Fruit fly (Drosophila melanogaster) whole organism, pupa: ENCODE measurements around the gene CG18675.

Experiments
- CG10348 ChIP-seq: fragments of 200-800 bp; sonication (Bioruptor generic); IDR thresholded peaks from 2 replicates; pipeline ENCODE4 v1.3.6; 2022; ENCODE audit warnings: missing biosample characterization, missing genetic modification characterization
- CG12605 ChIP-seq: fragments of 200-800 bp; sonication (Bioruptor generic); IDR thresholded peaks from 2 replicates; pipeline ENCODE4 v1.3.6; 2022; ENCODE audit warnings: missing biosample characterization, missing genetic modification characterization
- CG13204 ChIP-seq: fragments of 200-800 bp; sonication (Bioruptor generic); optimal IDR thresholded peaks from 2 replicates; lab custom pipeline; 2018; ENCODE audit warnings: missing biosample characterization, mild to moderate bottlenecking, missing genetic modification characterization, moderate library complexity
- CG14655 ChIP-seq: fragments of 200-800 bp; sonication (Bioruptor generic); optimal IDR thresholded peaks from 3 replicates; lab custom pipeline; 2017; ENCODE audit warnings: mild to moderate bottlenecking, missing biosample characterization, missing genetic modification reagents, missing genetic modification characterization
- CG15710 ChIP-seq: fragments of 200-800 bp; sonication (Bioruptor generic); optimal IDR thresholded peaks from 2 replicates; lab custom pipeline; 2018; ENCODE audit warnings: missing biosample characterization, mild to moderate bottlenecking, missing genetic modification characterization, moderate library complexity
- CG17806 ChIP-seq: fragments of 200-800 bp; sonication (Bioruptor generic); optimal IDR thresholded peaks from 2 replicates; lab custom pipeline; 2018; ENCODE audit warnings: missing biosample characterization, mild to moderate bottlenecking, missing genetic modification characterization, moderate library complexity
- CG32121 ChIP-seq: fragments of 200-800 bp; sonication (Bioruptor generic); IDR thresholded peaks from 2 replicates; pipeline ENCODE4 v1.3.6; 2022; ENCODE audit warnings: missing biosample characterization, missing genetic modification characterization
- CG34367 ChIP-seq: fragments of 200-800 bp; sonication (Bioruptor generic); optimal IDR thresholded peaks from 2 replicates; lab custom pipeline; 2018; ENCODE audit warnings: missing biosample characterization, mild to moderate bottlenecking, missing genetic modification characterization
- CG8159 ChIP-seq: fragments of 200-800 bp; sonication (Bioruptor generic); optimal IDR thresholded peaks from 3 replicates; lab custom pipeline; 2018; ENCODE audit warnings: missing biosample characterization, mild to moderate bottlenecking, missing genetic modification characterization, moderate library complexity
- CG8301 ChIP-seq: fragments of 200-800 bp; sonication (Bioruptor generic); optimal IDR thresholded peaks from 2 replicates; lab custom pipeline; 2018; ENCODE audit warnings: missing biosample characterization, mild to moderate bottlenecking, missing genetic modification characterization
- CG9948 ChIP-seq: fragments of 200-800 bp; sonication (Bioruptor generic); optimal IDR thresholded peaks from 2 replicates; lab custom pipeline; 2018; ENCODE audit warnings: missing biosample characterization, mild to moderate bottlenecking, missing genetic modification characterization, moderate library complexity
- D1 ChIP-seq: fragments of 200-800 bp; sonication (Bioruptor generic); optimal IDR thresholded peaks from 2 replicates; lab custom pipeline; 2018; ENCODE audit warnings: missing biosample characterization, mild to moderate bottlenecking, missing genetic modification characterization, moderate library complexity
- EcR ChIP-seq: fragments of 200-800 bp; sonication (Bioruptor generic); optimal IDR thresholded peaks from 3 replicates; lab custom pipeline; 2019; ENCODE audit warnings: missing biosample characterization, missing genetic modification characterization, mild to moderate bottlenecking, moderate library complexity, missing genetic modification reagents
- Ets98B ChIP-seq: fragments of 200-800 bp; sonication (Bioruptor generic); IDR thresholded peaks from 2 replicates; pipeline ENCODE4 v1.3.6; 2022; ENCODE audit warnings: missing biosample characterization, missing genetic modification characterization
- Pif1A ChIP-seq: fragments of 200-800 bp; sonication (Bioruptor generic); optimal IDR thresholded peaks from 3 replicates; lab custom pipeline; 2016; ENCODE audit warnings: missing biosample characterization, missing genetic modification characterization
- Pif1B ChIP-seq: fragments of 200-800 bp; sonication (Bioruptor generic); optimal IDR thresholded peaks from 3 replicates; lab custom pipeline; 2016; ENCODE audit warnings: missing biosample characterization, missing genetic modification characterization
- Snoo ChIP-seq: fragments of 200-800 bp; sonication (Bioruptor generic); optimal IDR thresholded peaks from 3 replicates; lab custom pipeline; 2017; ENCODE audit warnings: missing biosample characterization, mild to moderate bottlenecking, missing genetic modification characterization, inconsistent platforms
- fd96Ca ChIP-seq: fragments of 200-800 bp; sonication (Bioruptor generic); IDR thresholded peaks from 3 replicates; pipeline ENCODE4 v1.3.6; 2022; ENCODE audit warnings: missing biosample characterization, missing genetic modification characterization
- gl ChIP-seq: fragments of 200-800 bp; sonication (Bioruptor generic); optimal IDR thresholded peaks from 2 replicates; lab custom pipeline; 2018; ENCODE audit warnings: missing biosample characterization, mild to moderate bottlenecking, missing genetic modification characterization
- rn ChIP-seq: fragments of 200-800 bp; sonication (Bioruptor generic); IDR thresholded peaks from 2 replicates; pipeline ENCODE4 v1.3.6; 2022; ENCODE audit warnings: missing biosample characterization, missing genetic modification characterization

Gene CG18675

dm6 chr3L:4231401-4232014 is 57.8 kb downstream of the CG18675 start:
- no peak for TF ChIP-seq Pif1B
- TF ChIP-seq EcR (GFP tag; lab: Kevin White, UChicago) = peak; percentile 29
- no peak for TF ChIP-seq CG9948 (tag; lab: Kevin White, UChicago)

dm6 chr3L:4232227-4232626 is 58.5 kb downstream of the CG18675 start:
- no peak for TF ChIP-seq CG10348 (GFP tag; lab: Robert Waterston, UW)
- no peak for TF ChIP-seq rn (GFP tag; lab: Robert Waterston, UW)
- no peak for TF ChIP-seq Pif1B
- no peak for TF ChIP-seq CG9948 (tag; lab: Kevin White, UChicago)
- TF ChIP-seq CG8301 (tag; lab: Kevin White, UChicago) = no peak
- no peak for TF ChIP-seq fd96Ca (GFP tag; lab: Robert Waterston, UW)
- no peak for TF ChIP-seq CG17806 (tag; lab: Kevin White, UChicago)
- TF ChIP-seq CG34367 = no peak
- no peak for TF ChIP-seq Pif1A (GFP tag; lab: Kevin White, UChicago)
- no peak for TF ChIP-seq gl (tag; lab: Kevin White, UChicago)
- no peak for TF ChIP-seq D1 (tag; lab: Kevin White, UChicago)
- no peak for TF ChIP-seq CG13204 (GFP tag; lab: Kevin White, UChicago)

dm6 chr3L:4232724-4233367 is 59.2 kb downstream of the CG18675 start:
- peak; percentile 5 for TF ChIP-seq CG14655
- no peak for TF ChIP-seq Pif1B
- no peak for TF ChIP-seq gl (tag; lab: Kevin White, UChicago)
- TF ChIP-seq CG8159 (tag; lab: Kevin White, UChicago) = no peak
- no peak for TF ChIP-seq CG13204 (GFP tag; lab: Kevin White, UChicago)
- TF ChIP-seq Ets98B (GFP tag; lab: Robert Waterston, UW) = no peak
- no peak for TF ChIP-seq rn (GFP tag; lab: Robert Waterston, UW)

- TF ChIP-seq fd96Ca (GFP tag; lab: Robert Waterston, UW) (no peak), rn (GFP tag; lab: Robert Waterston, UW) (no peak), CG8301 (tag; lab: Kevin White, UChicago) (no peak), CG34367 (no peak), CG10348 (GFP tag; lab: Robert Waterston, UW) (no peak), CG17806 (tag; lab: Kevin White, UChicago) (no peak)
- TF ChIP-seq, all 21 proteins: peak for 0
Measured at dm6 chr3L:4233603-4234277, 60.1 kb downstream of the CG18675 start.

dm6 chr3L:4236097-4236572 is 62.5 kb downstream of the CG18675 start, which contains the start of gene ImpL2:
Gene ImpL2, minus strand, starts transcription at chr3L:4236147.
- TF ChIP-seq CG14655 (no peak), CG13204 (GFP tag; lab: Kevin White, UChicago) (no peak), D1 (tag; lab: Kevin White, UChicago) (no peak), CG32121 (GFP tag; lab: Robert Waterston, UW) (no peak), Pif1A (GFP tag; lab: Kevin White, UChicago) (no peak), EcR (GFP tag; lab: Kevin White, UChicago) (no peak), rn (GFP tag; lab: Robert Waterston, UW) (no peak), CG12605 (no peak), Pif1B (no peak), CG15710 (tag; lab: Kevin White, UChicago) (no peak)
- TF ChIP-seq, all 21 proteins: peak for 0

- no peak for TF ChIP-seq CG32121 (GFP tag; lab: Robert Waterston, UW)
- TF ChIP-seq fd96Ca (GFP tag; lab: Robert Waterston, UW) = no peak
- no peak for TF ChIP-seq Ets98B (GFP tag; lab: Robert Waterston, UW)
- no peak for TF ChIP-seq rn (GFP tag; lab: Robert Waterston, UW)
- no peak for TF ChIP-seq CG10348 (GFP tag; lab: Robert Waterston, UW)
- no peak for TF ChIP-seq Pif1B
- TF ChIP-seq Pif1A (GFP tag; lab: Kevin White, UChicago) = no peak
- TF ChIP-seq CG34367 = no peak
- TF ChIP-seq CG9948 (tag; lab: Kevin White, UChicago) = no peak
- TF ChIP-seq Snoo (tag; lab: Kevin White, UChicago) = no peak
- TF ChIP-seq D1 (tag; lab: Kevin White, UChicago) = no peak
- TF ChIP-seq CG13204 (GFP tag; lab: Kevin White, UChicago) = no peak
- TF ChIP-seq CG14655 = no peak
- TF ChIP-seq CG15710 (tag; lab: Kevin White, UChicago) = no peak
- TF ChIP-seq CG8159 (tag; lab: Kevin White, UChicago) = no peak
- TF ChIP-seq CG12605 = no peak
Measured at dm6 chr3L:4238195-4238594, 64.5 kb downstream of the CG18675 start.
